1 fruit fly cellular context compared by ENCODE assay signal in genomic region chrX:3444800-3445199, dm6.
A peak's percentile ranks its signal among the peaks of the same experiment; 100 is the strongest.
TF ChIP-seq lines count a peak whose summit lies in the region.

No protein-coding gene starts in this region.

TF ChIP-seq in whole organism, embryonic, 481 proteins besides CTCF, POLR2A, EP300 and RAD21 (continued from another document):
- TF ChIP-seq CG12391 (tag; optimal IDR thresholded peaks at IDR 0.05; lab: Kevin White, UChicago) (no peak), grn (GFP tag; optimal IDR thresholded peaks at IDR 0.05; lab: Kevin White, UChicago) (peak; percentile 10), Gug (GFP tag; IDR thresholded peaks at IDR 0.05; lab: Robert Waterston, UW) (no peak), tio (GFP tag; optimal IDR thresholded peaks at IDR 0.05; lab: Kevin White, UChicago) (no peak), gfzf (GFP tag; optimal IDR thresholded peaks at IDR 0.05; lab: Kevin White, UChicago) (no peak), CG6791 (GFP tag; IDR thresholded peaks at IDR 0.05; lab: Robert Waterston, UW; ENCODE audit: partially characterized antibody) (no peak), sens-2 (GFP tag; IDR thresholded peaks at IDR 0.05; lab: Robert Waterston, UW) (no peak), tna (GFP tag; IDR thresholded peaks at IDR 0.05; lab: Robert Waterston, UW; ENCODE audit: partially characterized antibody) (no peak), btn (GFP tag; optimal IDR thresholded peaks at IDR 0.05; lab: Kevin White, UChicago) (no peak), usp (GFP tag; optimal IDR thresholded peaks at IDR 0.05; lab: Kevin White, UChicago) (no peak), eyg (GFP tag; optimal IDR thresholded peaks at IDR 0.05; lab: Kevin White, UChicago) (no peak), ttk (GFP tag; IDR thresholded peaks at IDR 0.05; lab: Robert Waterston, UW) (no peak), Xbp1 (GFP tag; optimal IDR thresholded peaks at IDR 0.05; lab: Kevin White, UChicago) (no peak), D19B (GFP tag; optimal IDR thresholded peaks at IDR 0.05; lab: Kevin White, UChicago) (no peak), dimm (GFP tag; IDR thresholded peaks at IDR 0.05; lab: Robert Waterston, UW) (no peak), CG12942 (GFP tag; optimal IDR thresholded peaks at IDR 0.05; lab: Kevin White, UChicago) (no peak), CG3281 (GFP tag; optimal IDR thresholded peaks at IDR 0.05; lab: Kevin White, UChicago) (no peak), fd64A (GFP tag; optimal IDR thresholded peaks at IDR 0.05; lab: Kevin White, UChicago) (no peak), Dref (GFP tag; IDR thresholded peaks at IDR 0.05; lab: Robert Waterston, UW) (no peak), nau (GFP tag; optimal IDR thresholded peaks at IDR 0.05; lab: Kevin White, UChicago) (no peak), row (GFP tag; IDR thresholded peaks at IDR 0.05; lab: Robert Waterston, UW) (peak; percentile 23; the same call in 2 of the 3 replicates), CG9727 (GFP tag; optimal IDR thresholded peaks at IDR 0.05; lab: Kevin White, UChicago) (no peak), CG14965 (GFP tag; optimal IDR thresholded peaks at IDR 0.05; lab: Kevin White, UChicago; ENCODE audit: borderline replicate concordance) (no peak), CG30403 (GFP tag; optimal IDR thresholded peaks at IDR 0.05; lab: Kevin White, UChicago) (no peak), CG13624 (GFP tag; optimal IDR thresholded peaks at IDR 0.05; lab: Kevin White, UChicago) (no peak), chm (GFP tag; IDR thresholded peaks at IDR 0.05; lab: Robert Waterston, UW) (no peak), CG12104 (GFP tag; optimal IDR thresholded peaks at IDR 0.05; lab: Kevin White, UChicago) (no peak), CG9817 (tag; optimal IDR thresholded peaks at IDR 0.05; lab: Kevin White, UChicago) (no peak), CG4707 (GFP tag; optimal IDR thresholded peaks at IDR 0.05; lab: Kevin White, UChicago) (no peak), CG12659 (GFP tag; optimal IDR thresholded peaks at IDR 0.05; lab: Kevin White, UChicago) (no peak), Side (GFP tag; optimal IDR thresholded peaks at IDR 0.05; lab: Kevin White, UChicago) (no peak), Ssrp (tag; optimal IDR thresholded peaks at IDR 0.05; lab: Kevin White, UChicago) (no peak), cwo (GFP tag; optimal IDR thresholded peaks at IDR 0.05; lab: Kevin White, UChicago) (peak; percentile 36), pfk (GFP tag; optimal IDR thresholded peaks at IDR 0.05; lab: Kevin White, UChicago) (no peak), lola (GFP tag; optimal IDR thresholded peaks at IDR 0.05; lab: Kevin White, UChicago) (no peak), CG4617 (GFP tag; optimal IDR thresholded peaks at IDR 0.05; lab: Kevin White, UChicago; ENCODE audit: borderline replicate concordance) (no peak), Ets97D (GFP tag; optimal IDR thresholded peaks at IDR 0.05; lab: Kevin White, UChicago) (no peak), seq (GFP tag; IDR thresholded peaks at IDR 0.05; lab: Robert Waterston, UW) (no peak), bbx (GFP tag; IDR thresholded peaks at IDR 0.05; lab: Robert Waterston, UW; ENCODE audit: partially characterized antibody) (no peak), CG7556 (GFP tag; optimal IDR thresholded peaks at IDR 0.05; lab: Kevin White, UChicago) (no peak), CG6765 (GFP tag; optimal IDR thresholded peaks at IDR 0.05; lab: Kevin White, UChicago) (no peak), sob (GFP tag; IDR thresholded peaks at IDR 0.05; lab: Robert Waterston, UW) (no peak), CG6813 (GFP tag; optimal IDR thresholded peaks at IDR 0.05; lab: Kevin White, UChicago) (no peak), org-1 (GFP tag; optimal IDR thresholded peaks at IDR 0.05; lab: Kevin White, UChicago) (no peak), CG8388 (GFP tag; optimal IDR thresholded peaks at IDR 0.05; lab: Kevin White, UChicago) (no peak), Fer1 (GFP tag; optimal IDR thresholded peaks at IDR 0.05; lab: Kevin White, UChicago) (peak; percentile 2), NK7.1 (GFP tag; optimal IDR thresholded peaks at IDR 0.05; lab: Kevin White, UChicago) (no peak), bigmax (GFP tag; optimal IDR thresholded peaks at IDR 0.05; lab: Kevin White, UChicago) (no peak), CG4404 (GFP tag; IDR thresholded peaks at IDR 0.05; lab: Robert Waterston, UW) (no peak), crol (GFP tag; IDR thresholded peaks at IDR 0.05; lab: Robert Waterston, UW) (no peak), NFAT (GFP tag; IDR thresholded peaks at IDR 0.05; lab: Robert Waterston, UW) (no peak), Asciz (GFP tag; optimal IDR thresholded peaks at IDR 0.05; lab: Kevin White, UChicago) (no peak), CG10274 (GFP tag; optimal IDR thresholded peaks at IDR 0.05; lab: Kevin White, UChicago) (peak; percentile 78), ERR (GFP tag; optimal IDR thresholded peaks at IDR 0.05; lab: Kevin White, UChicago) (no peak), CG15073 (GFP tag; optimal IDR thresholded peaks at IDR 0.05; lab: Kevin White, UChicago) (no peak), sim (GFP tag; IDR thresholded peaks at IDR 0.05; lab: Robert Waterston, UW) (no peak), C15 (GFP tag; IDR thresholded peaks at IDR 0.05; lab: Robert Waterston, UW) (no peak), unc-4 (GFP tag; IDR thresholded peaks at IDR 0.05; lab: Robert Waterston, UW; ENCODE audit: partially characterized antibody) (no peak), CG3726 (GFP tag; IDR thresholded peaks at IDR 0.05; lab: Robert Waterston, UW) (no peak), CG12744 (GFP tag; optimal IDR thresholded peaks at IDR 0.05; lab: Kevin White, UChicago) (no peak), CG1832 (GFP tag; optimal IDR thresholded peaks at IDR 0.05; lab: Kevin White, UChicago) (no peak), shn (GFP tag; optimal IDR thresholded peaks at IDR 0.05; lab: Kevin White, UChicago) (no peak), CG10267 (tag; optimal IDR thresholded peaks at IDR 0.05; lab: Kevin White, UChicago) (no peak), CG13424 (tag; optimal IDR thresholded peaks at IDR 0.05; lab: Kevin White, UChicago) (no peak), sd (tag; optimal IDR thresholded peaks at IDR 0.05; lab: Kevin White, UChicago) (peak; percentile 44), E2f2 (GFP tag; IDR thresholded peaks at IDR 0.05; lab: Robert Waterston, UW) (no peak), CG2120 (GFP tag; optimal IDR thresholded peaks at IDR 0.05; lab: Kevin White, UChicago) (peak; percentile 27), fd102C (GFP tag; optimal IDR thresholded peaks at IDR 0.05; lab: Kevin White, UChicago) (no peak), CG4328 (GFP tag; optimal IDR thresholded peaks at IDR 0.05; lab: Kevin White, UChicago) (no peak), CG4820 (GFP tag; optimal IDR thresholded peaks at IDR 0.05; lab: Kevin White, UChicago) (no peak), chinmo (GFP tag; IDR thresholded peaks at IDR 0.05; lab: Robert Waterston, UW; ENCODE audit: partially characterized antibody) (no peak), BtbVII (GFP tag; optimal IDR thresholded peaks at IDR 0.05; lab: Kevin White, UChicago) (no peak), ewg (GFP tag; optimal IDR thresholded peaks at IDR 0.05; lab: Kevin White, UChicago) (no peak), Adf1 (GFP tag; IDR thresholded peaks at IDR 0.05; lab: Robert Waterston, UW) (no peak), CG10147 (GFP tag; optimal IDR thresholded peaks at IDR 0.05; lab: Kevin White, UChicago) (no peak), onecut (GFP tag; IDR thresholded peaks at IDR 0.05; lab: Robert Waterston, UW) (no peak), E2f1 (GFP tag; IDR thresholded peaks at IDR 0.05; lab: Robert Waterston, UW) (no peak), Blimp-1 (GFP tag; optimal IDR thresholded peaks at IDR 0.05; lab: Kevin White, UChicago) (no peak), CHES-1-like (GFP tag; optimal IDR thresholded peaks at IDR 0.05; lab: Kevin White, UChicago) (no peak), croc (GFP tag; conservative IDR thresholded peaks at IDR 0.05; lab: Robert Waterston, UW) (no peak), CG17186 (GFP tag; optimal IDR thresholded peaks at IDR 0.05; lab: Kevin White, UChicago) (no peak), CG11504 (tag; optimal IDR thresholded peaks at IDR 0.05; lab: Kevin White, UChicago) (no peak), CG15269 (tag; optimal IDR thresholded peaks at IDR 0.05; lab: Kevin White, UChicago) (no peak), gem (tag; optimal IDR thresholded peaks at IDR 0.05; lab: Kevin White, UChicago) (peak; percentile 8), CG31388 (GFP tag; optimal IDR thresholded peaks at IDR 0.05; lab: Kevin White, UChicago) (no peak), CG14014 (GFP tag; IDR thresholded peaks at IDR 0.05; lab: Robert Waterston, UW) (no peak), esg (GFP tag; conservative IDR thresholded peaks at IDR 0.05; lab: Robert Waterston, UW) (no peak), CG4360 (GFP tag; IDR thresholded peaks at IDR 0.05; lab: Robert Waterston, UW) (no peak), CG14860 (GFP tag; IDR thresholded peaks at IDR 0.05; lab: Robert Waterston, UW; ENCODE audit: partially characterized antibody) (no peak), crp (GFP tag; optimal IDR thresholded peaks at IDR 0.05; lab: Kevin White, UChicago) (no peak), cas (GFP tag; IDR thresholded peaks at IDR 0.05; lab: Robert Waterston, UW) (no peak), D19A (tag; optimal IDR thresholded peaks at IDR 0.05; lab: Kevin White, UChicago) (no peak), CoRest (tag; optimal IDR thresholded peaks at IDR 0.05; lab: Kevin White, UChicago) (no peak), dpn (GFP tag; optimal IDR thresholded peaks at IDR 0.05; lab: Kevin White, UChicago) (no peak), Optix (GFP tag; IDR thresholded peaks at IDR 0.05; lab: Robert Waterston, UW) (no peak), br (optimal IDR thresholded peaks at IDR 0.05; lab: Kevin White, UChicago) (no peak), eve (GFP tag; optimal IDR thresholded peaks at IDR 0.05; lab: Kevin White, UChicago) (no peak), sisA (GFP tag; IDR thresholded peaks at IDR 0.05; lab: Robert Waterston, UW) (no peak), CG12219 (GFP tag; optimal IDR thresholded peaks at IDR 0.05; lab: Kevin White, UChicago) (no peak), Bteb2 (GFP tag; optimal IDR thresholded peaks at IDR 0.05; lab: Kevin White, UChicago) (no peak), CG18599 (GFP tag; optimal IDR thresholded peaks at IDR 0.05; lab: Kevin White, UChicago) (peak; percentile 35), Sox102F (GFP tag; optimal IDR thresholded peaks at IDR 0.05; lab: Kevin White, UChicago) (no peak), CG12769 (tag; optimal IDR thresholded peaks at IDR 0.05; lab: Kevin White, UChicago) (no peak), Dad (GFP tag; optimal IDR thresholded peaks at IDR 0.05; lab: Kevin White, UChicago) (no peak), CG11085 (GFP tag; IDR thresholded peaks at IDR 0.05; lab: Robert Waterston, UW) (no peak), HLH4C (GFP tag; IDR thresholded peaks at IDR 0.05; lab: Robert Waterston, UW; ENCODE audit: partially characterized antibody) (no peak), twi (tag; optimal IDR thresholded peaks at IDR 0.05; lab: Kevin White, UChicago) (no peak), Max (GFP tag; optimal IDR thresholded peaks at IDR 0.05; lab: Kevin White, UChicago) (no peak), crc (GFP tag; optimal IDR thresholded peaks at IDR 0.05; lab: Kevin White, UChicago) (no peak), aop (GFP tag; IDR thresholded peaks at IDR 0.05; lab: Robert Waterston, UW) (no peak), CG31224 (GFP tag; IDR thresholded peaks at IDR 0.05; lab: Robert Waterston, UW) (no peak), salm (tag; optimal IDR thresholded peaks at IDR 0.05; lab: Kevin White, UChicago) (no peak), CG16813 (GFP tag; IDR thresholded peaks at IDR 0.05; lab: Robert Waterston, UW; ENCODE audit: partially characterized antibody) (no peak), fru (optimal IDR thresholded peaks at IDR 0.05; lab: Kevin White, UChicago) (no peak), sug (tag; optimal IDR thresholded peaks at IDR 0.05; lab: Kevin White, UChicago) (peak; percentile 77)
